Fruit fly (Drosophila melanogaster) whole organism, embryonic: Measurements from ENCODE around the gene Theg.
A peak's percentile ranks its signal among the peaks of the same experiment; 100 is the strongest.

Experiments
- B-H1 ChIP-seq: fragments of 200-800 bp; sonication (Bioruptor generic); IDR thresholded peaks from 3 replicates; pipeline ENCODE4 v1.3.6; 2022; ENCODE audit warnings: missing biosample characterization, missing genetic modification characterization
- BEAF-32 ChIP-seq: fragments of 200-800 bp; sonication (Bioruptor generic); optimal IDR thresholded peaks from 3 replicates; lab custom pipeline; 2017; ENCODE audit warnings: missing biosample characterization, missing genetic modification characterization, mild to moderate bottlenecking, moderate library complexity, missing genetic modification reagents
- CG11560 ChIP-seq: fragments of 200-800 bp; sonication (Bioruptor generic); IDR thresholded peaks from 3 replicates; pipeline ENCODE4 v1.3.6; 2022; ENCODE audit warnings: missing biosample characterization, missing genetic modification characterization
- CG13424 ChIP-seq: fragments of 200-800 bp; sonication (Bioruptor generic); optimal IDR thresholded peaks from 2 replicates; lab custom pipeline; 2019; ENCODE audit warnings: missing biosample characterization, mild to moderate bottlenecking, missing genetic modification characterization, moderate library complexity
- CG13775 ChIP-seq: fragments of 200-800 bp; sonication (Bioruptor generic); optimal IDR thresholded peaks from 3 replicates; lab custom pipeline; 2017; ENCODE audit warnings: missing biosample characterization, mild to moderate bottlenecking, missing genetic modification characterization
- CG16779 ChIP-seq: fragments of 200-800 bp; sonication (Bioruptor generic); IDR thresholded peaks from 2 replicates; pipeline ENCODE4 v1.3.6; 2022; ENCODE audit warnings: missing biosample characterization, missing genetic modification characterization
- CG17361 ChIP-seq: fragments of 200-800 bp; sonication (Bioruptor generic); IDR thresholded peaks from 3 replicates; pipeline ENCODE4 v1.3.6; 2022; ENCODE audit warnings: missing biosample characterization, missing genetic modification characterization
- CG2875 ChIP-seq: fragments of 200-800 bp; sonication (Bioruptor generic); optimal IDR thresholded peaks from 2 replicates; lab custom pipeline; 2017; ENCODE audit warnings: missing biosample characterization, mild to moderate bottlenecking, missing genetic modification characterization, missing genetic modification reagents
- CG31224 ChIP-seq: fragments of 200-800 bp; sonication (Bioruptor generic); IDR thresholded peaks from 2 replicates; pipeline ENCODE4 v1.3.6; 2022; ENCODE audit warnings: missing biosample characterization, missing genetic modification characterization
- CG32532 ChIP-seq: fragments of 200-800 bp; sonication (Bioruptor generic); IDR thresholded peaks from 2 replicates; pipeline ENCODE4 v1.3.6; 2022; ENCODE audit warnings: missing biosample characterization, missing genetic modification characterization
- CG32767 ChIP-seq: fragments of 200-800 bp; sonication (Bioruptor generic); IDR thresholded peaks from 2 replicates; pipeline ENCODE4 v1.3.6; 2022; ENCODE audit warnings: missing biosample characterization, missing genetic modification characterization
- CG32772 ChIP-seq: fragments of 200-800 bp; sonication (Bioruptor generic); IDR thresholded peaks from 2 replicates; pipeline ENCODE4 v1.3.6; 2022; ENCODE audit warnings: missing biosample characterization, missing genetic modification characterization
- CG3838 ChIP-seq: fragments of 200-800 bp; sonication (Bioruptor generic); optimal IDR thresholded peaks from 3 replicates; lab custom pipeline; 2016; ENCODE audit warnings: missing biosample characterization, missing genetic modification characterization
- CG6683 ChIP-seq: fragments of 200-800 bp; sonication (Bioruptor generic); optimal IDR thresholded peaks from 2 replicates; lab custom pipeline; 2017; ENCODE audit warnings: missing biosample characterization, mild to moderate bottlenecking, missing genetic modification characterization, missing genetic modification reagents
- CG6854 ChIP-seq: fragments of 200-800 bp; sonication (Bioruptor generic); optimal IDR thresholded peaks from 3 replicates; lab custom pipeline; 2017; ENCODE audit warnings: missing biosample characterization, mild to moderate bottlenecking, missing genetic modification characterization
- CG8281 ChIP-seq: fragments of 200-800 bp; sonication (Bioruptor generic); optimal IDR thresholded peaks from 2 replicates; lab custom pipeline; 2018; ENCODE audit warnings: missing biosample characterization, mild to moderate bottlenecking, missing genetic modification characterization, moderate library complexity
- Dek ChIP-seq: fragments of 200-800 bp; sonication (Bioruptor generic); optimal IDR thresholded peaks from 3 replicates; lab custom pipeline; 2019; ENCODE audit warnings: missing biosample characterization, mild to moderate bottlenecking, missing genetic modification characterization, moderate library complexity
- E2f2 ChIP-seq: fragments of 200-800 bp; sonication (Bioruptor generic); IDR thresholded peaks from 2 replicates; pipeline ENCODE4 v1.3.6; 2022; ENCODE audit warnings: missing biosample characterization, missing genetic modification characterization
- H2.0 ChIP-seq: fragments of 200-800 bp; sonication (Bioruptor generic); IDR thresholded peaks from 2 replicates; pipeline ENCODE4 v1.3.6; 2022; ENCODE audit warnings: missing biosample characterization, missing genetic modification characterization
- HLH3B ChIP-seq: fragments of 200-800 bp; sonication (Bioruptor generic); IDR thresholded peaks from 2 replicates; pipeline ENCODE4 v1.3.6; 2022; ENCODE audit warnings: missing biosample characterization, missing genetic modification characterization
- HLH54F ChIP-seq: fragments of 200-800 bp; sonication (Bioruptor generic); optimal IDR thresholded peaks from 3 replicates; lab custom pipeline; 2016; ENCODE audit warnings: missing biosample characterization, missing genetic modification characterization
- Meics ChIP-seq: fragments of 200-800 bp; sonication (Bioruptor generic); optimal IDR thresholded peaks from 2 replicates; lab custom pipeline; 2017; ENCODE audit warnings: missing biosample characterization, mild to moderate bottlenecking, missing genetic modification characterization
- Mrtf ChIP-seq: fragments of 200-800 bp; sonication (Bioruptor generic); IDR thresholded peaks from 3 replicates; pipeline ENCODE4 v1.3.6; 2022; ENCODE audit warnings: missing biosample characterization, missing genetic modification characterization
- Oaz ChIP-seq: fragments of 200-800 bp; sonication (Bioruptor generic); IDR thresholded peaks from 2 replicates; pipeline ENCODE4 v1.3.6; 2022; ENCODE audit warnings: missing biosample characterization, missing genetic modification characterization
- PHDP ChIP-seq: fragments of 200-800 bp; sonication (Bioruptor generic); optimal IDR thresholded peaks from 3 replicates; lab custom pipeline; 2018; ENCODE audit warnings: missing biosample characterization, mild to moderate bottlenecking, missing genetic modification characterization, moderate library complexity
- Pdp1 ChIP-seq, 2 experiments: fragments of 200-800 bp; sonication (Bioruptor generic); optimal IDR thresholded peaks; 3 replicates each; lab custom pipeline; 2016; ENCODE audit warnings: missing biosample characterization in 2 of 2, missing genetic modification characterization in 2 of 2, mild to moderate bottlenecking in 1 of 2, moderate library complexity in 1 of 2
- Trl ChIP-seq, 3 experiments: fragments of >200 bp in 2 of 3; fragments of 200-800 bp in 1 of 3; sonication (Bioruptor generic) in 1 of 3; optimal IDR thresholded peaks; 2 replicates in 1 of 3; 3 replicates in 2 of 3; lab custom pipeline; 2016 to 2017; ENCODE audit warnings: missing biosample characterization in 1 of 3, missing genetic modification characterization in 1 of 3
- aop ChIP-seq: fragments of 200-800 bp; sonication (Bioruptor generic); IDR thresholded peaks from 2 replicates; pipeline ENCODE4 v1.3.6; 2022; ENCODE audit warnings: missing biosample characterization, missing genetic modification characterization
- ap ChIP-seq: fragments of 200-800 bp; sonication (Bioruptor generic); IDR thresholded peaks from 2 replicates; pipeline ENCODE4 v1.3.6; 2022; ENCODE audit warnings: missing biosample characterization, missing genetic modification characterization
- bab2 ChIP-seq: fragments of 200-800 bp; sonication (Bioruptor generic); optimal IDR thresholded peaks from 2 replicates; lab custom pipeline; 2016; ENCODE audit warnings: missing biosample characterization, missing genetic modification characterization
- cato ChIP-seq: fragments of 200-800 bp; sonication (Bioruptor generic); optimal IDR thresholded peaks from 2 replicates; lab custom pipeline; 2016; ENCODE audit warnings: missing biosample characterization, missing genetic modification characterization, borderline replicate concordance
- chif ChIP-seq, 2 experiments: fragments of 200-800 bp; sonication (Bioruptor generic); optimal IDR thresholded peaks; 3 replicates each; lab custom pipeline; 2016; ENCODE audit warnings: missing biosample characterization in 2 of 2, missing genetic modification characterization in 2 of 2
- chinmo ChIP-seq: fragments of 200-800 bp; sonication (Bioruptor generic); IDR thresholded peaks from 4 replicates; pipeline ENCODE4 v1.3.6; 2022; ENCODE audit warnings: missing biosample characterization, missing genetic modification characterization; ENCODE audit not compliant: partially characterized antibody
- corto ChIP-seq: fragments of 200-800 bp; sonication (Bioruptor generic); optimal IDR thresholded peaks from 2 replicates; lab custom pipeline; 2016; ENCODE audit warnings: missing biosample characterization, mild to moderate bottlenecking, missing genetic modification characterization, moderate library complexity
- danr ChIP-seq: fragments of 200-800 bp; sonication (Bioruptor generic); IDR thresholded peaks from 2 replicates; pipeline ENCODE4 v1.3.6; 2022; ENCODE audit warnings: missing biosample characterization, missing genetic modification characterization
- en ChIP-seq: fragments of 200-800 bp; sonication (Bioruptor generic); optimal IDR thresholded peaks from 2 replicates; lab custom pipeline; 2016; ENCODE audit warnings: missing biosample characterization, missing genetic modification characterization
- eve ChIP-seq, 2 experiments: fragments of >200 bp; optimal IDR thresholded peaks; 2 replicates each; lab custom pipeline; 2017; ENCODE audit warnings: missing biosample characterization in 2 of 2, missing genetic modification characterization in 2 of 2
- fd64A ChIP-seq: fragments of 200-800 bp; sonication (Bioruptor generic); optimal IDR thresholded peaks from 3 replicates; lab custom pipeline; 2018; ENCODE audit warnings: missing biosample characterization, mild to moderate bottlenecking, missing genetic modification characterization
- grn ChIP-seq: fragments of 200-800 bp; sonication (Bioruptor generic); optimal IDR thresholded peaks from 3 replicates; lab custom pipeline; 2017; ENCODE audit warnings: missing biosample characterization, missing genetic modification characterization
- ken ChIP-seq: fragments of 200-800 bp; sonication (Bioruptor generic); IDR thresholded peaks from 3 replicates; pipeline ENCODE4 v1.3.6; 2022; ENCODE audit warnings: missing biosample characterization, missing genetic modification characterization
- lbe ChIP-seq: fragments of 200-800 bp; sonication (Bioruptor generic); optimal IDR thresholded peaks from 2 replicates; lab custom pipeline; 2016; ENCODE audit warnings: missing biosample characterization, mild to moderate bottlenecking, missing genetic modification characterization
- mam ChIP-seq: fragments of 200-800 bp; sonication (Bioruptor generic); optimal IDR thresholded peaks from 3 replicates; lab custom pipeline; 2016; ENCODE audit warnings: missing biosample characterization, missing genetic modification characterization
- pzg ChIP-seq: fragments of 200-800 bp; sonication (Bioruptor generic); optimal IDR thresholded peaks from 3 replicates; lab custom pipeline; 2018; ENCODE audit warnings: missing biosample characterization, mild to moderate bottlenecking, missing genetic modification characterization, moderate library complexity
- ranshi ChIP-seq: fragments of 200-800 bp; sonication (Bioruptor generic); IDR thresholded peaks from 2 replicates; pipeline ENCODE4 v1.3.6; 2022; ENCODE audit warnings: missing biosample characterization, missing genetic modification characterization
- seq ChIP-seq: fragments of 200-800 bp; sonication (Bioruptor generic); IDR thresholded peaks from 2 replicates; pipeline ENCODE4 v1.3.6; 2022; ENCODE audit warnings: missing biosample characterization, missing genetic modification characterization
- sisA ChIP-seq: fragments of 200-800 bp; sonication (Bioruptor generic); IDR thresholded peaks from 2 replicates; pipeline ENCODE4 v1.3.6; 2022; ENCODE audit warnings: missing biosample characterization, missing genetic modification characterization
- sug ChIP-seq: fragments of 200-800 bp; optimal IDR thresholded peaks from 2 replicates; lab custom pipeline; 2019; ENCODE audit warnings: missing biosample characterization, mild to moderate bottlenecking, missing genetic modification characterization, moderate library complexity
- tup ChIP-seq: fragments of 200-800 bp; sonication (Bioruptor generic); optimal IDR thresholded peaks from 2 replicates; lab custom pipeline; 2016; ENCODE audit warnings: missing biosample characterization, mild to moderate bottlenecking, missing genetic modification characterization, moderate library complexity
- zf30C ChIP-seq: fragments of 200-800 bp; sonication (Bioruptor generic); optimal IDR thresholded peaks from 3 replicates; lab custom pipeline; 2018; ENCODE audit warnings: missing biosample characterization, mild to moderate bottlenecking, missing genetic modification characterization

Theg gene

DNA sequence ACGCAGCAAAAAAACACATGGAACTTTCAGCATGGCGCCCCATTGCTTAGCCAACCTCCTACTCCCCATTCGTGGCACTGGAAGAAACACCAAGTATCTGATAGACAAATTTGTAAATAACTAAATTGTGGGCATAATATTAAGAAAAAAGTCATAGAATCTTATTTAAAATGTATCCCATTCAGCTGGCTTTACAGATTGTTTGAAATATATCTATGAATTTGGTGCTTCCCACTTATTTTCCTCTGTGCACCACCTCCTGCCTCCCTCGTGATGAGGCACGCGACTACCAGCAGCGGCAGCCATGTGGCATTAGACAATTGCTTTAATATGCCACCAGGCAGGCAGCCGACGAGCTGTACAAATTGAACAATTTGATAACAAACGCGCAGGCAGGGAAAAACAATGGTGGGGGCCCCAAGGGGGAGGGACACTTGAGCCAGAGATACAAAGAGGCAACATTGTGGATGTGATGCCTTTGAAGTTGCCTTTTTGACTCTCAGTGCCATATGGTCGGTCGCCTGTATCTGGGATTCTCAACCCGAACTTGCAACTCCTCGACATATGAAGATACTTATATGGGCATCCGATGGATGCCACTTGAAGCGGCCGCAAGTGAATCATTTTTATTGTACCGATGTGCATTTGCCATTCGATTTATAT is 34.8 kb downstream of the Theg start (continued):
- peak; percentile 80 for TF ChIP-seq Meics (GFP tag; lab: Kevin White, UChicago)
- TF ChIP-seq aop (GFP tag; lab: Robert Waterston, UW), result no peak
- TF ChIP-seq Pdp1 (GFP tag; optimal IDR thresholded peaks at IDR 0.05; lab: Kevin White, UChicago), result peak; percentile 60 to 80
- peak; percentile 77 for TF ChIP-seq mam (GFP tag; lab: Kevin White, UChicago)
- TF ChIP-seq HLH3B (GFP tag; lab: Robert Waterston, UW), result peak; percentile 87
- peak; percentile 87 for TF ChIP-seq sisA
- peak; percentile 59 for TF ChIP-seq en (GFP tag; lab: Kevin White, UChicago)
- TF ChIP-seq zf30C (GFP tag; lab: Kevin White, UChicago), result peak; percentile 75
- TF ChIP-seq CG32767 (GFP tag; lab: Robert Waterston, UW), result peak; percentile 73
- TF ChIP-seq H2.0 (GFP tag; lab: Robert Waterston, UW), result peak; percentile 83
- no peak for TF ChIP-seq pzg (GFP tag; lab: Kevin White, UChicago)
- TF ChIP-seq CG8281 (tag; lab: Kevin White, UChicago), result peak; percentile 45
- TF ChIP-seq corto, result no peak
- TF ChIP-seq bab2 (GFP tag; lab: Kevin White, UChicago), result peak; percentile 72
- TF ChIP-seq B-H1 (GFP tag; lab: Robert Waterston, UW), result peak; percentile 72
- peak; percentile 72 for TF ChIP-seq CG2875 (GFP tag; lab: Kevin White, UChicago)
- peak; percentile 60 for TF ChIP-seq CG6683 (GFP tag; lab: Kevin White, UChicago)
- TF ChIP-seq fd64A (GFP tag; lab: Kevin White, UChicago), result peak; percentile 67
- peak; percentile 63; the same call in 1 of the 2 replicates for TF ChIP-seq CG16779
- TF ChIP-seq ranshi (GFP tag; lab: Robert Waterston, UW), result peak; percentile 84
- TF ChIP-seq ken, result peak; percentile 82
- peak; percentile 59; the same call in 1 of the 2 replicates for TF ChIP-seq danr (GFP tag; lab: Robert Waterston, UW)
- peak; percentile 87 for TF ChIP-seq CG32532
- TF ChIP-seq chif (GFP tag; optimal IDR thresholded peaks at IDR 0.05; lab: Kevin White, UChicago), result peak; percentile 78 to 80
- peak; percentile 81 for TF ChIP-seq PHDP
- peak; percentile 83 for TF ChIP-seq CG13424 (tag; lab: Kevin White, UChicago)
- TF ChIP-seq Trl (optimal IDR thresholded peaks at IDR 0.05; lab: Kevin White, UChicago), result no peak
- peak; percentile 67 for TF ChIP-seq Trl (GFP tag; optimal IDR thresholded peaks at IDR 0.05; lab: Kevin White, UChicago)
- peak; percentile 81 for TF ChIP-seq CG32772 (GFP tag; lab: Robert Waterston, UW)
- peak; percentile 71 for TF ChIP-seq HLH54F (GFP tag; lab: Kevin White, UChicago)
- peak; percentile 73 for TF ChIP-seq tup (GFP tag; lab: Kevin White, UChicago)
- TF ChIP-seq CG13775 (GFP tag; lab: Kevin White, UChicago), result peak; percentile 61
- TF ChIP-seq E2f2, result peak; percentile 56
- peak; percentile 64 for TF ChIP-seq Oaz (GFP tag; lab: Robert Waterston, UW)
- TF ChIP-seq CG3838 (GFP tag; lab: Kevin White, UChicago), result peak; percentile 47
- peak; percentile 50 for TF ChIP-seq cato (GFP tag; lab: Kevin White, UChicago)
- peak; percentile 72 for TF ChIP-seq seq (GFP tag; lab: Robert Waterston, UW)
- TF ChIP-seq lbe, result no peak
- peak; percentile 63 for TF ChIP-seq sug (tag; lab: Kevin White, UChicago)
- TF ChIP-seq BEAF-32 (GFP tag; lab: Kevin White, UChicago), result no peak
- TF ChIP-seq ap (GFP tag; lab: Robert Waterston, UW), result peak; percentile 59; the same call in 1 of the 2 replicates
- peak in 1 of 2 experiments; percentile 72 for TF ChIP-seq eve (GFP tag; optimal IDR thresholded peaks at IDR 0.05; lab: Kevin White, UChicago)
- peak; percentile 81 for TF ChIP-seq Dek (tag; lab: Kevin White, UChicago)
- 0 out of 4 replicates have a peak, but pooled peaks have one; percentile 49 for TF ChIP-seq chinmo (GFP tag; lab: Robert Waterston, UW)
- TF ChIP-seq CG11560 (tag; lab: Robert Waterston, UW), result peak; percentile 36; the same call in 1 of the 3 replicates
- TF ChIP-seq CG6854 (GFP tag; lab: Kevin White, UChicago), result peak; percentile 52
- peak; percentile 80 for TF ChIP-seq CG17361
- TF ChIP-seq CG31224 (GFP tag; lab: Robert Waterston, UW), result peak; percentile 64
- peak; percentile 12 for TF ChIP-seq grn (GFP tag; lab: Kevin White, UChicago)
- peak; percentile 62; the same call in 1 of the 3 replicates for TF ChIP-seq Mrtf (GFP tag; lab: Robert Waterston, UW)
